Fruit fly (Drosophila melanogaster) whole organism, embryonic: ENCODE results near the gene Bcat.

ENCODE experiments used
- CG10565 ChIP-seq: fragments of 200-800 bp; sonication (Bioruptor generic); optimal IDR thresholded peaks from 3 replicates; lab custom pipeline; 2016; ENCODE audit warnings: missing biosample characterization, mild to moderate bottlenecking, missing genetic modification characterization
- CG11085 ChIP-seq: fragments of 200-800 bp; sonication (Bioruptor generic); IDR thresholded peaks from 2 replicates; pipeline ENCODE4 v1.3.6; 2022; ENCODE audit warnings: missing biosample characterization, missing genetic modification characterization
- CG12155 ChIP-seq: fragments of 200-800 bp; sonication (Bioruptor generic); optimal IDR thresholded peaks from 3 replicates; lab custom pipeline; 2016; ENCODE audit warnings: missing biosample characterization, missing genetic modification characterization
- CG13424 ChIP-seq: fragments of 200-800 bp; sonication (Bioruptor generic); optimal IDR thresholded peaks from 2 replicates; lab custom pipeline; 2019; ENCODE audit warnings: missing biosample characterization, mild to moderate bottlenecking, missing genetic modification characterization, moderate library complexity
- CG15269 ChIP-seq: fragments of 200-800 bp; sonication (Bioruptor generic); optimal IDR thresholded peaks from 2 replicates; lab custom pipeline; 2018; ENCODE audit warnings: missing biosample characterization, mild to moderate bottlenecking, missing genetic modification characterization, moderate library complexity
- CG1529 ChIP-seq: fragments of 200-800 bp; sonication (Bioruptor generic); optimal IDR thresholded peaks from 3 replicates; lab custom pipeline; 2018; ENCODE audit warnings: missing biosample characterization, missing genetic modification characterization
- CG1602 ChIP-seq: fragments of 200-800 bp; sonication (Bioruptor generic); optimal IDR thresholded peaks from 3 replicates; lab custom pipeline; 2016; ENCODE audit warnings: missing biosample characterization, missing genetic modification characterization
- CG16815 ChIP-seq: fragments of 200-800 bp; sonication (Bioruptor generic); optimal IDR thresholded peaks from 3 replicates; lab custom pipeline; 2017; ENCODE audit warnings: missing biosample characterization, mild to moderate bottlenecking, missing genetic modification characterization
- CG1792 ChIP-seq: fragments of 200-800 bp; sonication (Bioruptor generic); optimal IDR thresholded peaks from 2 replicates; lab custom pipeline; 2016; ENCODE audit warnings: missing biosample characterization, missing genetic modification characterization
- CG2678 ChIP-seq: fragments of 200-800 bp; sonication (Bioruptor generic); optimal IDR thresholded peaks from 3 replicates; lab custom pipeline; 2019; ENCODE audit warnings: missing biosample characterization, mild to moderate bottlenecking, missing genetic modification characterization, moderate library complexity
- CG30431 ChIP-seq: fragments of 200-800 bp; sonication (Bioruptor generic); optimal IDR thresholded peaks from 2 replicates; lab custom pipeline; 2017; ENCODE audit warnings: missing biosample characterization, missing genetic modification characterization
- CG33213 ChIP-seq: fragments of 200-800 bp; sonication (Bioruptor generic); optimal IDR thresholded peaks from 3 replicates; lab custom pipeline; 2016; ENCODE audit warnings: missing biosample characterization, missing genetic modification characterization
- CG4328 ChIP-seq: fragments of 200-800 bp; sonication (Bioruptor generic); optimal IDR thresholded peaks from 3 replicates; lab custom pipeline; 2017; ENCODE audit warnings: missing biosample characterization, missing genetic modification reagents, missing genetic modification characterization
- CG4424 ChIP-seq: fragments of 200-800 bp; sonication (Bioruptor generic); optimal IDR thresholded peaks from 3 replicates; lab custom pipeline; 2016; ENCODE audit warnings: missing biosample characterization, missing genetic modification characterization
- CG4820 ChIP-seq: fragments of 200-800 bp; sonication (Bioruptor generic); optimal IDR thresholded peaks from 3 replicates; lab custom pipeline; 2016; ENCODE audit warnings: missing biosample characterization, missing genetic modification characterization
- CG6272 ChIP-seq: fragments of 200-800 bp; sonication (Bioruptor generic); IDR thresholded peaks from 2 replicates; pipeline ENCODE4 v1.3.6; 2022; ENCODE audit warnings: missing biosample characterization, missing genetic modification characterization
- CG7271 ChIP-seq: fragments of 200-800 bp; sonication (Bioruptor generic); optimal IDR thresholded peaks from 2 replicates; lab custom pipeline; 2018; ENCODE audit warnings: missing biosample characterization, mild to moderate bottlenecking, missing genetic modification characterization, moderate library complexity
- CG7556 ChIP-seq: fragments of 200-800 bp; sonication (Bioruptor generic); optimal IDR thresholded peaks from 2 replicates; lab custom pipeline; 2017; ENCODE audit warnings: missing biosample characterization, mild to moderate bottlenecking, missing genetic modification characterization
- CG7839 ChIP-seq: fragments of 200-800 bp; sonication (Bioruptor generic); optimal IDR thresholded peaks from 3 replicates; lab custom pipeline; 2018; ENCODE audit warnings: missing biosample characterization, mild to moderate bottlenecking, missing genetic modification characterization, moderate library complexity
- CG7987 ChIP-seq: fragments of 200-800 bp; sonication (Bioruptor generic); optimal IDR thresholded peaks from 2 replicates; lab custom pipeline; 2018; ENCODE audit warnings: missing biosample characterization, mild to moderate bottlenecking, missing genetic modification characterization, moderate library complexity
- CG8089 ChIP-seq: fragments of 200-800 bp; sonication (Bioruptor generic); optimal IDR thresholded peaks from 3 replicates; lab custom pipeline; 2016; ENCODE audit warnings: missing biosample characterization, missing genetic modification characterization
- CG8359 ChIP-seq: fragments of 200-800 bp; sonication (Bioruptor generic); optimal IDR thresholded peaks from 2 replicates; lab custom pipeline; 2017; ENCODE audit warnings: missing biosample characterization, mild to moderate bottlenecking, missing genetic modification characterization, borderline replicate concordance
- CG8924 ChIP-seq: fragments of 200-800 bp; optimal IDR thresholded peaks from 3 replicates; lab custom pipeline; 2019; ENCODE audit warnings: missing biosample characterization, mild to moderate bottlenecking, missing genetic modification characterization, moderate library complexity
- CG9215 ChIP-seq: fragments of 200-800 bp; sonication (Bioruptor generic); IDR thresholded peaks from 2 replicates; pipeline ENCODE4 v1.3.6; 2022; ENCODE audit warnings: missing biosample characterization, missing genetic modification characterization
- CG9437 ChIP-seq: fragments of 200-800 bp; sonication (Bioruptor generic); optimal IDR thresholded peaks from 2 replicates; lab custom pipeline; 2018; ENCODE audit warnings: missing biosample characterization, mild to moderate bottlenecking, missing genetic modification characterization
- CG9609 ChIP-seq: fragments of 200-800 bp; sonication (Bioruptor generic); optimal IDR thresholded peaks from 3 replicates; lab custom pipeline; 2016; ENCODE audit warnings: missing biosample characterization, missing genetic modification characterization
- CG9817 ChIP-seq: fragments of 200-800 bp; sonication (Bioruptor generic); optimal IDR thresholded peaks from 2 replicates; lab custom pipeline; 2018; ENCODE audit warnings: missing biosample characterization, mild to moderate bottlenecking, missing genetic modification characterization, moderate library complexity
- CG9932 ChIP-seq: fragments of 200-800 bp; sonication (Bioruptor generic); IDR thresholded peaks from 2 replicates; pipeline ENCODE4 v1.3.6; 2022; ENCODE audit warnings: missing biosample characterization, missing genetic modification characterization
- Chrac-16 ChIP-seq: fragments of 200-800 bp; sonication (Bioruptor generic); optimal IDR thresholded peaks from 3 replicates; lab custom pipeline; 2016; ENCODE audit warnings: missing biosample characterization, missing genetic modification characterization
- Dip2 ChIP-seq: fragments of 200-800 bp; sonication (Bioruptor generic); IDR thresholded peaks from 2 replicates; pipeline ENCODE4 v1.3.6; 2022; ENCODE audit warnings: missing biosample characterization, missing genetic modification characterization
- HLH54F ChIP-seq: fragments of 200-800 bp; sonication (Bioruptor generic); optimal IDR thresholded peaks from 3 replicates; lab custom pipeline; 2016; ENCODE audit warnings: missing biosample characterization, missing genetic modification characterization
- Lhr ChIP-seq: fragments of 200-800 bp; sonication (Bioruptor generic); optimal IDR thresholded peaks from 3 replicates; lab custom pipeline; 2017; ENCODE audit warnings: mild to moderate bottlenecking, missing biosample characterization, missing genetic modification reagents, missing genetic modification characterization
- MTF-1 ChIP-seq: fragments of 200-800 bp; sonication (Bioruptor generic); optimal IDR thresholded peaks from 2 replicates; lab custom pipeline; 2018; ENCODE audit warnings: missing biosample characterization, mild to moderate bottlenecking, missing genetic modification characterization, borderline replicate concordance
- Med ChIP-seq: fragments of 200-800 bp; sonication (Bioruptor generic); peaks from one replicate; lab custom pipeline; 2016; ENCODE audit warnings: missing biosample characterization, missing genetic modification characterization, mild to moderate bottlenecking, inconsistent platforms, moderate library complexity
- Sry-β ChIP-seq: fragments of 200-800 bp; sonication (Bioruptor generic); optimal IDR thresholded peaks from 2 replicates; lab custom pipeline; 2018; ENCODE audit warnings: missing biosample characterization, mild to moderate bottlenecking, missing genetic modification characterization, moderate library complexity
- abd-A ChIP-seq: fragments of 200-800 bp; sonication (Bioruptor generic); optimal IDR thresholded peaks from 3 replicates; lab custom pipeline; 2019; ENCODE audit warnings: missing biosample characterization, mild to moderate bottlenecking, missing genetic modification characterization, moderate library complexity
- cas ChIP-seq: fragments of 200-800 bp; sonication (Bioruptor generic); IDR thresholded peaks from 2 replicates; pipeline ENCODE4 v1.3.6; 2022; ENCODE audit warnings: missing biosample characterization, missing genetic modification characterization
- chn ChIP-seq: fragments of 200-800 bp; sonication (Bioruptor generic); optimal IDR thresholded peaks from 2 replicates; lab custom pipeline; 2016; ENCODE audit warnings: missing biosample characterization, missing genetic modification characterization
- ci ChIP-seq: fragments of 200-800 bp; sonication (Bioruptor generic); IDR thresholded peaks from 3 replicates; pipeline ENCODE4 v1.3.6; 2022; ENCODE audit warnings: missing biosample characterization, missing genetic modification characterization
- dmrt11E ChIP-seq: fragments of 200-800 bp; sonication (Bioruptor generic); optimal IDR thresholded peaks from 3 replicates; lab custom pipeline; 2018; ENCODE audit warnings: missing biosample characterization, mild to moderate bottlenecking, missing genetic modification characterization, moderate library complexity
- en ChIP-seq: fragments of 200-800 bp; sonication (Bioruptor generic); optimal IDR thresholded peaks from 2 replicates; lab custom pipeline; 2016; ENCODE audit warnings: missing biosample characterization, missing genetic modification characterization
- exex ChIP-seq: fragments of 200-800 bp; sonication (Bioruptor generic); optimal IDR thresholded peaks from 4 replicates; lab custom pipeline; 2018; ENCODE audit warnings: missing biosample characterization, mild to moderate bottlenecking, missing genetic modification characterization, moderate library complexity
- fd96Cb ChIP-seq: fragments of 200-800 bp; sonication (Bioruptor generic); optimal IDR thresholded peaks from 2 replicates; lab custom pipeline; 2018; ENCODE audit warnings: missing biosample characterization, mild to moderate bottlenecking, missing genetic modification characterization, moderate library complexity
- gt ChIP-seq: fragments of 200-800 bp; sonication (Bioruptor generic); IDR thresholded peaks from 2 replicates; pipeline ENCODE4 v1.3.6; 2022; ENCODE audit warnings: missing biosample characterization, missing genetic modification characterization
- luna ChIP-seq: fragments of 200-800 bp; sonication (Bioruptor generic); optimal IDR thresholded peaks from 2 replicates; lab custom pipeline; 2016; ENCODE audit warnings: missing biosample characterization, missing genetic modification characterization
- mirr ChIP-seq: fragments of 200-800 bp; sonication (Bioruptor generic); optimal IDR thresholded peaks from 3 replicates; lab custom pipeline; 2018; ENCODE audit warnings: missing biosample characterization, mild to moderate bottlenecking, missing genetic modification characterization
- nerfin-1 ChIP-seq: fragments of 200-800 bp; sonication (Bioruptor generic); optimal IDR thresholded peaks from 3 replicates; lab custom pipeline; 2019; ENCODE audit warnings: missing biosample characterization, mild to moderate bottlenecking, missing genetic modification characterization, moderate library complexity
- row ChIP-seq: fragments of 200-800 bp; sonication (Bioruptor generic); IDR thresholded peaks from 3 replicates; pipeline ENCODE4 v1.3.6; 2022; ENCODE audit warnings: missing biosample characterization, missing genetic modification characterization
- slp2 ChIP-seq: fragments of 200-800 bp; sonication (Bioruptor generic); optimal IDR thresholded peaks from 2 replicates; lab custom pipeline; 2016; ENCODE audit warnings: missing biosample characterization, missing genetic modification characterization
- sqz ChIP-seq: fragments of 200-800 bp; sonication (Bioruptor generic); optimal IDR thresholded peaks from 3 replicates; lab custom pipeline; 2018; ENCODE audit warnings: missing biosample characterization, mild to moderate bottlenecking, missing genetic modification characterization
- trem ChIP-seq: fragments of 200-800 bp; optimal IDR thresholded peaks from 3 replicates; lab custom pipeline; 2019; ENCODE audit warnings: missing biosample characterization, mild to moderate bottlenecking, missing genetic modification characterization, moderate library complexity

Gene Bcat

DNA sequence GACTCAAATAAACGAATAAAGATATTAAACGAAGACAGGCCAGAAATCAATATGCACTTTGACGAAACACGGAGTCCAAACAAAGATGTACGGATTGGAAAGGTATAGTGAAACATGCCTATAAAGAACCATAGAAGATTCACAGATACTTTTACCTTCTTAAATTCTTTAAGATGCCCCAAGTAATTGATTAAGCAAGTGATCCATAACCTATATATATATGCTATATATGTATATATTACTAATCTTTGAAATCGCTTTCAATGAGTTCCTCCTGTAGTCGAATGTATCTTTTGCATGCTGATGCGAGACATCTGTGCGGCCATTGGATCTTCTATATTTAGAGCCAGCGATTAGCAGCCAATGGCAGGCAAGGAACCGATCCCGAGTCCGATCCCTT, 28.6 kb upstream of the Bcat start, which contains the start of gene dmrt11E (continued):
- TF ChIP-seq CG10565 (GFP tag; lab: Kevin White, UChicago) (no peak), luna (no peak), CG12155 (peak; percentile 9), en (GFP tag; lab: Kevin White, UChicago) (no peak), Dip2 (GFP tag; lab: Robert Waterston, UW) (no peak), CG4328 (no peak), CG8924 (peak; percentile 80), CG2678 (tag; lab: Kevin White, UChicago) (peak; percentile 68), abd-A (tag; lab: Kevin White, UChicago) (no peak), CG7556 (GFP tag; lab: Kevin White, UChicago) (peak; percentile 36), trem (tag; lab: Kevin White, UChicago) (peak; percentile 65), Med (peak; percentile 25), CG9437 (GFP tag; lab: Kevin White, UChicago) (peak; percentile 9), CG1602 (GFP tag; lab: Kevin White, UChicago) (peak; percentile 47), CG6272 (GFP tag; lab: Robert Waterston, UW) (peak; percentile 33; the same call in 1 of the 2 replicates), CG8359 (GFP tag; lab: Kevin White, UChicago) (peak; percentile 36), CG8089 (GFP tag; lab: Kevin White, UChicago) (no peak), CG4424 (GFP tag; lab: Kevin White, UChicago) (peak; percentile 50), row (GFP tag; lab: Robert Waterston, UW) (peak; percentile 81), MTF-1 (GFP tag; lab: Kevin White, UChicago) (peak; percentile 41), fd96Cb (peak; percentile 77), CG11085 (GFP tag; lab: Robert Waterston, UW) (no peak), CG9215 (GFP tag; lab: Robert Waterston, UW) (0 out of 2 replicates have a peak, but pooled peaks have one; percentile 20), CG15269 (tag; lab: Kevin White, UChicago) (peak; percentile 55), chn (GFP tag; lab: Kevin White, UChicago) (no peak), CG30431 (peak; percentile 2), sqz (no peak), CG13424 (tag; lab: Kevin White, UChicago) (peak; percentile 75), CG1529 (GFP tag; lab: Kevin White, UChicago) (peak; percentile 56), CG7987 (GFP tag; lab: Kevin White, UChicago) (no peak), mirr (GFP tag; lab: Kevin White, UChicago) (no peak), CG9609 (GFP tag; lab: Kevin White, UChicago) (no peak), Sry-β (no peak), CG9817 (tag; lab: Kevin White, UChicago) (peak; percentile 49), CG9932 (GFP tag; lab: Robert Waterston, UW) (no peak), HLH54F (GFP tag; lab: Kevin White, UChicago) (no peak), CG16815 (peak; percentile 51), CG1792 (GFP tag; lab: Kevin White, UChicago) (no peak), slp2 (no peak), gt (GFP tag; lab: Robert Waterston, UW) (no peak), CG4820 (peak; percentile 59), dmrt11E (peak; percentile 98), exex (tag; lab: Kevin White, UChicago) (no peak), Chrac-16 (GFP tag; lab: Kevin White, UChicago) (peak; percentile 42), CG33213 (no peak), nerfin-1 (peak; percentile 54), Lhr (peak; percentile 34), CG7839 (peak; percentile 73), CG7271 (tag; lab: Kevin White, UChicago) (peak; percentile 24), cas (GFP tag; lab: Robert Waterston, UW) (no peak), ci (GFP tag; lab: Robert Waterston, UW) (peak; percentile 80)
